Worm (Caenorhabditis elegans): ENCODE results near the gene fbxa-108.

DNA sequence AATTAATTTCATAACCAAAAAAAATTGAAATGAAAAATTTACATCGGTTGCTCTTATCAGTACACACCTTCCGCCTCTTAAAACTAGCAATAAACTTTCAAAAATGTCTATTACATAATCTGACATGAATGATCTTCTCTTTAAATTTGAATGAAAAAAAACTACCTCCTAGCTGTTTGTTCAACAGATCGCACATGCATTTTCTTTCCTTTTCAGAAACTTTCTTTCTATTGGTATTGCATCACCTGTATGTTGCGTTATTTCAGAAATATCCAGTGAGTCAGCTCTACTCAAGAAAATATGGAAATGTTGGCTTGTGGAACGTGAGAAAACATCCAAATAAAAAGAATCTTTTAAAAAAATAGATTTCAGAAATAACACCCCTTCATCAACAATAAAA, 36.0 kb downstream of the fbxa-108 start, which contains the start of gene F57G4.1:
- TF ChIP-seq egl-27 (tag; optimal IDR thresholded peaks at IDR 0.05) (no peak), lir-3 (tag; optimal IDR thresholded peaks at IDR 0.05) (no peak), nhr-10 (tag; optimal IDR thresholded peaks at IDR 0.05) (no peak), jun-1 (tag; optimal IDR thresholded peaks at IDR 0.05) (no peak), ztf-11 (tag; optimal IDR thresholded peaks at IDR 0.05) (no peak), unc-62 (GFP tag; optimal IDR thresholded peaks at IDR 0.05 in 1 of 2) (no peak), unc-62 (tag; optimal IDR thresholded peaks at IDR 0.05) (no peak), fos-1 (tag; optimal IDR thresholded peaks at IDR 0.05) (no peak), nhr-77 (tag; optimal IDR thresholded peaks at IDR 0.05) (no peak), zag-1 (tag; optimal IDR thresholded peaks at IDR 0.05) (no peak), ceh-82 (tag; optimal IDR thresholded peaks at IDR 0.05) (no peak), fkh-10 (GFP tag; optimal IDR thresholded peaks at IDR 0.05) (no peak), nhr-237 (tag; optimal IDR thresholded peaks at IDR 0.05) (no peak)

Data from whole organism, L4 larva.